Worm (Caenorhabditis elegans) whole organism, L4 larva: ENCODE measurements around the gene rabr-2.

Experiments used
- F26F4.8 ChIP-seq: fragments of 200-800 bp; sonication (Bioruptor generic); conservative IDR thresholded peaks from 2 replicates; pipeline ENCODE4 v1.3.6; 2022; ENCODE audit warnings: missing genetic modification characterization, missing compliant biosample characterization
- R02D3.7 ChIP-seq: fragments of 150-350 bp; sonication (generic microtip); optimal IDR thresholded peaks from 3 replicates; lab custom pipeline; 2014; ENCODE audit warnings: missing biosample characterization, missing genetic modification characterization
- ZK546.5 ChIP-seq, 2 experiments: sonication (generic microtip); optimal IDR thresholded peaks; 2 replicates each; lab custom pipeline; 2017; ENCODE audit warnings: missing biosample characterization in 2 of 2, missing genetic modification characterization in 2 of 2
- aha-1 ChIP-seq: fragments of 150-350 bp; peaks from one replicate; lab custom pipeline; 2014; ENCODE audit warnings: missing biosample characterization, missing genetic modification characterization
- arid-1 ChIP-seq: fragments of 200-800 bp; sonication (Bioruptor generic); conservative IDR thresholded peaks from 2 replicates; pipeline ENCODE4 v1.3.6; 2022; ENCODE audit warnings: missing genetic modification reagents, missing genetic modification characterization, missing compliant biosample characterization
- ceh-20 ChIP-seq: fragments of 200-800 bp; sonication (Bioruptor generic); IDR thresholded peaks from 2 replicates; pipeline ENCODE4 v1.3.6; 2022; ENCODE audit warnings: missing genetic modification reagents, missing genetic modification characterization, missing compliant biosample characterization
- ceh-62 ChIP-seq: sonication (generic microtip); optimal IDR thresholded peaks from 2 replicates; lab custom pipeline; 2017; ENCODE audit warnings: missing biosample characterization, missing genetic modification characterization
- daf-8 ChIP-seq: fragments of 200-800 bp; sonication (Bioruptor generic); IDR thresholded peaks from 2 replicates; pipeline ENCODE4 v1.3.6; 2022; ENCODE audit warnings: missing genetic modification characterization, missing compliant biosample characterization
- dmd-6 ChIP-seq: fragments of 200-800 bp; sonication (Bioruptor generic); IDR thresholded peaks from 2 replicates; pipeline ENCODE4 v1.3.6; 2022; ENCODE audit warnings: missing genetic modification reagents, missing genetic modification characterization, missing compliant biosample characterization
- dmd-8 ChIP-seq: fragments of 200-800 bp; sonication (Bioruptor generic); IDR thresholded peaks from 2 replicates; pipeline ENCODE4 v1.3.6; 2022; ENCODE audit warnings: missing genetic modification characterization, missing compliant biosample characterization
- duxl-1 ChIP-seq: sonication (generic microtip); optimal IDR thresholded peaks from 2 replicates; lab custom pipeline; 2016; ENCODE audit warnings: mild to moderate bottlenecking, missing genetic modification characterization, moderate library complexity, missing compliant biosample characterization; ENCODE audit not compliant: poor library complexity
- gei-8 ChIP-seq: fragments of 200-800 bp; sonication (Bioruptor generic); optimal IDR thresholded peaks from 2 replicates; lab custom pipeline; 2018; ENCODE audit warnings: mild to moderate bottlenecking, missing genetic modification characterization, missing compliant biosample characterization
- hlh-11 ChIP-seq: fragments of 200-800 bp; sonication (Bioruptor generic); optimal IDR thresholded peaks from 2 replicates; lab custom pipeline; 2018; ENCODE audit warnings: mild to moderate bottlenecking, missing genetic modification characterization, missing compliant biosample characterization
- jun-1 ChIP-seq: fragments of 150-350 bp; optimal IDR thresholded peaks from 2 replicates; lab custom pipeline; 2014; ENCODE audit warnings: missing biosample characterization, missing genetic modification reagents, missing genetic modification characterization
- lin-1 ChIP-seq: fragments of 200-800 bp; sonication (Bioruptor generic); IDR thresholded peaks from 2 replicates; pipeline ENCODE4 v1.3.6; 2022; ENCODE audit warnings: missing genetic modification reagents, missing genetic modification characterization, missing compliant biosample characterization
- lin-15B ChIP-seq: fragments of 150-350 bp; sonication (generic microtip); optimal IDR thresholded peaks from 3 replicates; lab custom pipeline; 2014; ENCODE audit warnings: missing biosample characterization, missing genetic modification characterization
- lir-3 ChIP-seq: sonication (generic microtip); optimal IDR thresholded peaks from 2 replicates; lab custom pipeline; 2016; ENCODE audit warnings: mild to moderate bottlenecking, missing genetic modification characterization, missing compliant biosample characterization
- lsy-2 ChIP-seq, 2 experiments: fragments of 150-350 bp in 1 of 2; sonication (generic microtip) in 1 of 2; optimal IDR thresholded peaks; 2 replicates each; lab custom pipeline; 2014 to 2017; ENCODE audit warnings: missing biosample characterization in 2 of 2, missing genetic modification characterization in 2 of 2
- madf-5 ChIP-seq, 2 experiments: fragments of 200-800 bp; sonication (Bioruptor generic); IDR thresholded peaks; 2 replicates each; pipeline ENCODE4 v1.3.6; 2022; ENCODE audit warnings: missing compliant biosample characterization in 2 of 2, missing genetic modification characterization in 2 of 2
- mep-1 ChIP-seq: fragments of 150-350 bp; sonication (generic microtip); optimal IDR thresholded peaks from 3 replicates; lab custom pipeline; 2014; ENCODE audit warnings: missing biosample characterization, missing genetic modification characterization
- mxl-2 ChIP-seq: fragments of 200-800 bp; sonication (Bioruptor generic); conservative IDR thresholded peaks from 2 replicates; pipeline ENCODE4 v1.3.6; 2022; ENCODE audit warnings: missing genetic modification reagents, missing genetic modification characterization, missing compliant biosample characterization
- nhr-102 ChIP-seq: sonication (generic microtip); optimal IDR thresholded peaks from 2 replicates; lab custom pipeline; 2016; ENCODE audit warnings: mild to moderate bottlenecking, missing genetic modification characterization, moderate library complexity, missing compliant biosample characterization
- nhr-11 ChIP-seq: fragments of 150-350 bp; optimal IDR thresholded peaks from 2 replicates; lab custom pipeline; 2014; ENCODE audit warnings: missing biosample characterization, missing genetic modification characterization
- nhr-111 ChIP-seq: fragments of 200-800 bp; sonication (Bioruptor generic); optimal IDR thresholded peaks from 2 replicates; lab custom pipeline; 2018; ENCODE audit warnings: mild to moderate bottlenecking, missing genetic modification characterization, missing compliant biosample characterization
- nhr-237 ChIP-seq: sonication (generic microtip); optimal IDR thresholded peaks from 2 replicates; lab custom pipeline; 2017; ENCODE audit warnings: missing biosample characterization, missing genetic modification characterization
- nhr-41 ChIP-seq: fragments of 200-800 bp; sonication (Bioruptor generic); IDR thresholded peaks from 2 replicates; pipeline ENCODE4 v1.3.6; 2022; ENCODE audit warnings: missing genetic modification reagents, missing genetic modification characterization, missing compliant biosample characterization
- nhr-6 ChIP-seq: fragments of 150-350 bp; optimal IDR thresholded peaks from 2 replicates; lab custom pipeline; 2014; ENCODE audit warnings: missing biosample characterization, missing genetic modification characterization
- php-3 ChIP-seq: fragments of 200-800 bp; sonication (Bioruptor generic); IDR thresholded peaks from 2 replicates; pipeline ENCODE4 v1.3.6; 2022; ENCODE audit warnings: missing genetic modification reagents, missing genetic modification characterization, missing compliant biosample characterization
- pqm-1 ChIP-seq: sonication (generic microtip); optimal IDR thresholded peaks from 2 replicates; lab custom pipeline; 2017; ENCODE audit warnings: missing biosample characterization, missing genetic modification characterization
- rbr-2 ChIP-seq: sonication (generic microtip); optimal IDR thresholded peaks from 2 replicates; lab custom pipeline; 2016; ENCODE audit warnings: missing genotype, missing genetic modification characterization, missing compliant biosample characterization
- sdz-12 ChIP-seq: fragments of 200-800 bp; sonication (Bioruptor generic); optimal IDR thresholded peaks from 2 replicates; lab custom pipeline; 2018; ENCODE audit warnings: mild to moderate bottlenecking, missing genetic modification characterization, missing compliant biosample characterization
- set-16 ChIP-seq: fragments of 200-800 bp; sonication (Bioruptor generic); IDR thresholded peaks from 2 replicates; pipeline ENCODE4 v1.3.6; 2022; ENCODE audit warnings: missing genetic modification reagents, missing genetic modification characterization, missing compliant biosample characterization
- snpc-1.2 ChIP-seq: fragments of 200-800 bp; sonication (Bioruptor generic); IDR thresholded peaks from 2 replicates; pipeline ENCODE4 v1.3.6; 2022; ENCODE audit warnings: missing genetic modification reagents, missing genetic modification characterization, missing compliant biosample characterization
- tra-1 ChIP-seq: fragments of 200-800 bp; sonication (Bioruptor generic); IDR thresholded peaks from 2 replicates; pipeline ENCODE4 v1.3.6; 2022; ENCODE audit warnings: missing genetic modification reagents, missing genetic modification characterization, missing compliant biosample characterization
- zfp-2 ChIP-seq: sonication (generic microtip); optimal IDR thresholded peaks from 2 replicates; lab custom pipeline; 2016; ENCODE audit warnings: mild to moderate bottlenecking, missing genetic modification characterization, missing compliant biosample characterization
- zip-2 ChIP-seq: fragments of 150-350 bp; optimal IDR thresholded peaks from 2 replicates; lab custom pipeline; 2014; ENCODE audit warnings: missing biosample characterization, missing genetic modification characterization

Gene rabr-2

ce11 chrIV:17483230-17483629 lies at the start of gene rabr-2:
Gene rabr-2, minus strand, starts transcription at chrIV:17483330.
- TF ChIP-seq zip-2 (tag; lab: Kevin White, UChicago) = no peak
- no peak for TF ChIP-seq sdz-12 (GFP tag; lab: Kevin White, UChicago)
- no peak for TF ChIP-seq lir-3
- no peak for TF ChIP-seq daf-8 (GFP tag; lab: Robert Waterston, UW)
- no peak for TF ChIP-seq hlh-11 (tag; lab: Kevin White, UChicago)
- no peak for TF ChIP-seq madf-5 (GFP tag; IDR thresholded peaks at IDR 0.05; lab: Robert Waterston, UW)
- no peak for TF ChIP-seq ceh-20 (GFP tag; lab: Robert Waterston, UW)
- no peak for TF ChIP-seq lsy-2 (tag; optimal IDR thresholded peaks at IDR 0.05; lab: Kevin White, UChicago)

- TF ChIP-seq set-16 (GFP tag; lab: Robert Waterston, UW) = peak; percentile 41; the same call in 1 of the 2 replicates
Observed at ce11 chrIV:17492712-17493111, 9.6 kb upstream of the rabr-2 start.

ce11 chrIV:17490679-17491078 lies 7.5 kb upstream of the rabr-2 start, which contains the start of gene nas-6:
Gene nas-6, minus strand, starts transcription at chrIV:17490779.
- TF ChIP-seq set-16 (GFP tag; lab: Robert Waterston, UW) (no peak), pqm-1 (tag; lab: Kevin White, UChicago) (no peak), duxl-1 (tag; lab: Kevin White, UChicago) (no peak), sdz-12 (GFP tag; lab: Kevin White, UChicago) (no peak), nhr-237 (tag; lab: Kevin White, UChicago) (no peak), F26F4.8 (GFP tag; lab: Robert Waterston, UW) (no peak), tra-1 (no peak), snpc-1.2 (GFP tag; lab: Robert Waterston, UW) (no peak), mep-1 (tag; lab: Kevin White, UChicago) (no peak), php-3 (GFP tag; lab: Robert Waterston, UW) (no peak), nhr-6 (no peak), dmd-6 (GFP tag; lab: Robert Waterston, UW) (no peak), ZK546.5 (tag; optimal IDR thresholded peaks at IDR 0.05; lab: Kevin White, UChicago) (no peak), R02D3.7 (no peak), lin-15B (tag; lab: Kevin White, UChicago) (no peak), nhr-11 (no peak)
- TF ChIP-seq, all 104 proteins: peak for 0

- no peak for TF ChIP-seq nhr-41 (GFP tag; lab: Robert Waterston, UW)
- peak; percentile 82 for TF ChIP-seq aha-1
- TF ChIP-seq, all 104 proteins: peak for 1
Observed at ce11 chrIV:17475743-17476142, 7.4 kb downstream of the rabr-2 start, which contains the start of gene grl-24. Gene grl-24, minus strand, starts transcription at chrIV:17475843.

ce11 chrIV:17475242-17475641 lies 7.9 kb downstream of the rabr-2 start, which contains the start of gene F11E6.9:
Gene F11E6.9, minus strand, starts transcription at chrIV:17475342.
- TF ChIP-seq gei-8 (GFP tag; lab: Kevin White, UChicago) (no peak), ceh-62 (no peak), snpc-1.2 (GFP tag; lab: Robert Waterston, UW) (no peak), set-16 (GFP tag; lab: Robert Waterston, UW) (no peak), nhr-6 (no peak), dmd-8 (GFP tag; lab: Robert Waterston, UW) (no peak), nhr-11 (no peak), zfp-2 (tag; lab: Kevin White, UChicago) (no peak), mxl-2 (no peak), lin-15B (tag; lab: Kevin White, UChicago) (no peak), nhr-111 (GFP tag; lab: Kevin White, UChicago) (no peak), rbr-2 (no peak), lin-1 (no peak), nhr-102 (no peak), sdz-12 (GFP tag; lab: Kevin White, UChicago) (no peak), jun-1 (tag; lab: Kevin White, UChicago) (no peak), daf-8 (GFP tag; lab: Robert Waterston, UW) (no peak), tra-1 (no peak), arid-1 (no peak)
